Worm (Caenorhabditis elegans) whole organism, L4 larva: ENCODE results near the gene F35F10.5.

Source experiments
- duxl-1 ChIP-seq: sonication (generic microtip); optimal IDR thresholded peaks from 2 replicates; lab custom pipeline; 2016; ENCODE audit warnings: mild to moderate bottlenecking, missing genetic modification characterization, moderate library complexity, missing compliant biosample characterization; ENCODE audit not compliant: poor library complexity
- fkh-10 ChIP-seq: fragments of 150-350 bp; optimal IDR thresholded peaks from 2 replicates; lab custom pipeline; 2014; ENCODE audit warnings: missing biosample characterization, missing genetic modification reagents, missing genetic modification characterization
- jun-1 ChIP-seq: fragments of 150-350 bp; optimal IDR thresholded peaks from 2 replicates; lab custom pipeline; 2014; ENCODE audit warnings: missing biosample characterization, missing genetic modification reagents, missing genetic modification characterization
- lin-1 ChIP-seq: fragments of 200-800 bp; sonication (Bioruptor generic); IDR thresholded peaks from 2 replicates; pipeline ENCODE4 v1.3.6; 2022; ENCODE audit warnings: missing genetic modification reagents, missing genetic modification characterization, missing compliant biosample characterization

- TF ChIP-seq duxl-1 (tag; lab: Kevin White, UChicago) = no peak
- TF ChIP-seq jun-1 (tag; lab: Kevin White, UChicago) = no peak
- no peak for TF ChIP-seq lin-1
- no peak for TF ChIP-seq fkh-10 (GFP tag; lab: Kevin White, UChicago)
Measured at ce11 chrV:3259168-3259622, 25.5 kb upstream of the F35F10.5 start, which contains the start of gene T28A11.16.
